Worm (Caenorhabditis elegans) whole organism, L3 larva: Measurements from ENCODE around the gene F47B8.10.

Source experiments
- ZK546.5 ChIP-seq: sonication (generic microtip); optimal IDR thresholded peaks from 2 replicates; lab custom pipeline; 2017; ENCODE audit warnings: missing biosample characterization, missing genetic modification characterization
- aly-2 ChIP-seq: fragments of 150-350 bp; optimal IDR thresholded peaks from 2 replicates; lab custom pipeline; 2014; ENCODE audit warnings: missing biosample characterization, missing genetic modification characterization
- ama-1 ChIP-seq: fragments of 150-350 bp; optimal IDR thresholded peaks from 2 replicates; lab custom pipeline; 2018
- ceh-16 ChIP-seq: sonication (generic microtip); optimal IDR thresholded peaks from 2 replicates; lab custom pipeline; 2017; ENCODE audit warnings: missing biosample characterization, missing genetic modification characterization
- ceh-82 ChIP-seq: fragments of 150-350 bp; optimal IDR thresholded peaks from 2 replicates; lab custom pipeline; 2014; ENCODE audit warnings: missing biosample characterization, missing genetic modification characterization
- ceh-9 ChIP-seq: sonication (generic microtip); optimal IDR thresholded peaks from 2 replicates; lab custom pipeline; 2018; ENCODE audit warnings: missing biosample characterization, missing genetic modification characterization
- daf-12 ChIP-seq: fragments of 150-350 bp; optimal IDR thresholded peaks from 2 replicates; lab custom pipeline; 2014; ENCODE audit warnings: missing biosample characterization, missing genetic modification reagents, missing genetic modification characterization
- egl-27 ChIP-seq: sonication (generic microtip); optimal IDR thresholded peaks from 4 replicates; lab custom pipeline; 2017; ENCODE audit warnings: missing biosample characterization, missing genetic modification reagents, missing genetic modification characterization
- egl-5 ChIP-seq: fragments of 150-350 bp; optimal IDR thresholded peaks from 2 replicates; lab custom pipeline; 2017; ENCODE audit warnings: missing biosample characterization, missing genetic modification reagents, missing genetic modification characterization, inconsistent platforms
- elt-2 ChIP-seq: sonication (generic microtip); optimal IDR thresholded peaks from 2 replicates; lab custom pipeline; 2016; ENCODE audit warnings: missing genetic modification reagents, mild to moderate bottlenecking, missing genetic modification characterization, missing compliant biosample characterization
- eor-1 ChIP-seq, 2 experiments: fragments of 150-350 bp; optimal IDR thresholded peaks; 2 replicates each; lab custom pipeline; 2014 to 2018; ENCODE audit warnings: missing biosample characterization in 2 of 2, missing genetic modification characterization in 2 of 2
- fkh-10 ChIP-seq: sonication (generic microtip); optimal IDR thresholded peaks from 2 replicates; lab custom pipeline; 2017; ENCODE audit warnings: missing biosample characterization, missing genetic modification reagents, missing genetic modification characterization
- fos-1 ChIP-seq: fragments of 150-350 bp; optimal IDR thresholded peaks from 2 replicates; lab custom pipeline; 2014; ENCODE audit warnings: missing biosample characterization, missing genetic modification characterization
- hmg-11 ChIP-seq: sonication (generic microtip); optimal IDR thresholded peaks from 2 replicates; lab custom pipeline; 2016; ENCODE audit warnings: missing genetic modification characterization, missing compliant biosample characterization
- jun-1 ChIP-seq: fragments of 150-350 bp; optimal IDR thresholded peaks from 2 replicates; lab custom pipeline; 2014; ENCODE audit warnings: missing biosample characterization, missing genetic modification reagents, missing genetic modification characterization
- lin-15B ChIP-seq: fragments of 150-350 bp; optimal IDR thresholded peaks from 2 replicates; lab custom pipeline; 2014; ENCODE audit warnings: missing biosample characterization, missing genetic modification characterization
- lin-39 ChIP-seq: fragments of 150-350 bp; optimal IDR thresholded peaks from 2 replicates; lab custom pipeline; 2018; ENCODE audit warnings: missing biosample characterization, missing genetic modification reagents, missing genetic modification characterization
- mdl-1 ChIP-seq: fragments of 150-350 bp; optimal IDR thresholded peaks from 2 replicates; lab custom pipeline; 2014; ENCODE audit warnings: missing biosample characterization, missing genetic modification characterization
- nfya-1 ChIP-seq: sonication (generic microtip); optimal IDR thresholded peaks from 2 replicates; lab custom pipeline; 2017; ENCODE audit warnings: missing genetic modification characterization, mild to moderate bottlenecking, missing compliant biosample characterization, antibody characterized with exemption, moderate library complexity; ENCODE audit not compliant: insufficient read depth
- nhr-11 ChIP-seq: fragments of 150-350 bp; optimal IDR thresholded peaks from 2 replicates; lab custom pipeline; 2014; ENCODE audit warnings: missing biosample characterization, missing genetic modification characterization
- nhr-12 ChIP-seq: fragments of 150-350 bp; optimal IDR thresholded peaks from 2 replicates; lab custom pipeline; 2014; ENCODE audit warnings: missing biosample characterization, missing genetic modification characterization
- nhr-237 ChIP-seq: fragments of 150-350 bp; optimal IDR thresholded peaks from 2 replicates; lab custom pipeline; 2014; ENCODE audit warnings: missing biosample characterization, missing genetic modification characterization
- nhr-25 ChIP-seq: sonication (generic microtip); optimal IDR thresholded peaks from 2 replicates; lab custom pipeline; 2017; ENCODE audit warnings: missing biosample characterization, missing genetic modification characterization
- nhr-28 ChIP-seq: fragments of 150-350 bp; optimal IDR thresholded peaks from 2 replicates; lab custom pipeline; 2014; ENCODE audit warnings: missing biosample characterization, missing genetic modification characterization
- nhr-43 ChIP-seq: sonication (generic microtip); optimal IDR thresholded peaks from 2 replicates; lab custom pipeline; 2016; ENCODE audit warnings: mild to moderate bottlenecking, missing genetic modification characterization, missing compliant biosample characterization; ENCODE audit not compliant: poor library complexity, severe bottlenecking
- nhr-76 ChIP-seq: fragments of 150-350 bp; sonication (generic microtip); optimal IDR thresholded peaks from 5 replicates; lab custom pipeline; 2014; ENCODE audit warnings: missing biosample characterization, missing genetic modification characterization
- pha-4 ChIP-seq: fragments of 150-350 bp; optimal IDR thresholded peaks from 2 replicates; lab custom pipeline; 2014; ENCODE audit warnings: missing biosample characterization, missing genetic modification reagents, missing genetic modification characterization
- pqm-1 ChIP-seq: fragments of 150-350 bp; optimal IDR thresholded peaks from 2 replicates; lab custom pipeline; 2017; ENCODE audit warnings: missing biosample characterization, missing genetic modification characterization, inconsistent platforms
- sea-2 ChIP-seq: fragments of 150-350 bp; sonication (generic microtip); optimal IDR thresholded peaks from 4 replicates; lab custom pipeline; 2014; ENCODE audit warnings: missing biosample characterization, missing genetic modification reagents, missing genetic modification characterization
- skn-1 ChIP-seq: fragments of 150-350 bp; optimal IDR thresholded peaks from 2 replicates; lab custom pipeline; 2014; ENCODE audit warnings: missing biosample characterization, missing genetic modification characterization
- tbx-2 ChIP-seq: sonication (generic microtip); optimal IDR thresholded peaks from 2 replicates; lab custom pipeline; 2016; ENCODE audit warnings: mild to moderate bottlenecking, missing genetic modification characterization, missing compliant biosample characterization
- unc-39 ChIP-seq: sonication (generic microtip); optimal IDR thresholded peaks from 4 replicates; lab custom pipeline; 2017; ENCODE audit warnings: missing biosample characterization, missing genetic modification characterization
- unc-62 ChIP-seq: fragments of 150-350 bp; sonication (generic microtip); optimal IDR thresholded peaks from 4 replicates; lab custom pipeline; 2014; ENCODE audit warnings: missing biosample characterization, missing genetic modification reagents, missing genetic modification characterization
- ztf-11 ChIP-seq: fragments of 150-350 bp; optimal IDR thresholded peaks from 2 replicates; lab custom pipeline; 2014; ENCODE audit warnings: missing biosample characterization, missing genetic modification characterization
- ztf-4 ChIP-seq: fragments of 150-350 bp; optimal IDR thresholded peaks from 2 replicates; lab custom pipeline; 2014; ENCODE audit warnings: missing biosample characterization, missing genetic modification characterization

F47B8.10 gene

ce11 chrV:14341672-14342071, at the start of gene F47B8.10:
Gene F47B8.10 (plus strand): TSS chrV:14341972.
- TF ChIP-seq ztf-4 (no peak), ZK546.5 (no peak), pha-4 (tag; lab: Kevin White, UChicago) (no peak)

- no peak for TF ChIP-seq ama-1 (lab: Kevin White, UChicago)
- no peak for TF ChIP-seq ceh-9 (tag; lab: Kevin White, UChicago)
- TF ChIP-seq ceh-16, result no peak
- TF ChIP-seq mdl-1, result no peak
- TF ChIP-seq nhr-12 (tag; lab: Kevin White, UChicago), result no peak
- no peak for TF ChIP-seq ceh-82 (tag; lab: Kevin White, UChicago)
- no peak for TF ChIP-seq sea-2
- TF ChIP-seq fos-1, result no peak
- no peak for TF ChIP-seq egl-5 (tag; lab: Kevin White, UChicago)
- TF ChIP-seq nhr-237, result no peak
- TF ChIP-seq ZK546.5, result no peak
- TF ChIP-seq nfya-1 (tag; lab: Kevin White, UChicago), result no peak
- TF ChIP-seq elt-2 (tag; lab: Kevin White, UChicago), result no peak
- TF ChIP-seq pqm-1, result no peak
- TF ChIP-seq ztf-4, result no peak
- no peak for TF ChIP-seq unc-39 (tag; lab: Kevin White, UChicago)
- TF ChIP-seq ztf-11, result no peak
- no peak for TF ChIP-seq eor-1 (tag; optimal IDR thresholded peaks at IDR 0.05; lab: Kevin White, UChicago)
- no peak for TF ChIP-seq fkh-10 (GFP tag; lab: Kevin White, UChicago)
- TF ChIP-seq, all 47 proteins: peak for 0
Measured at ce11 chrV:14293667-14294194, 48.0 kb upstream of the F47B8.10 start, which contains the start of gene F14D7.2. Gene F14D7.2 (minus strand): TSS chrV:14293717.

ce11 chrV:14294396-14294795, 47.4 kb upstream of the F47B8.10 start, which contains the start of gene F14D7.9:
Gene F14D7.9 (plus strand): TSS chrV:14294696.
- TF ChIP-seq hmg-11 (no peak), unc-62 (GFP tag; lab: Kevin White, UChicago) (no peak), egl-5 (tag; lab: Kevin White, UChicago) (no peak), pqm-1 (no peak), nhr-28 (tag; lab: Kevin White, UChicago) (no peak), nhr-43 (no peak), mdl-1 (no peak), fkh-10 (GFP tag; lab: Kevin White, UChicago) (no peak), nhr-76 (tag; lab: Kevin White, UChicago) (no peak), ceh-82 (tag; lab: Kevin White, UChicago) (no peak), ceh-9 (tag; lab: Kevin White, UChicago) (no peak), eor-1 (tag; optimal IDR thresholded peaks at IDR 0.05; lab: Kevin White, UChicago) (no peak), lin-15B (tag; lab: Kevin White, UChicago) (no peak), nhr-25 (tag; lab: Kevin White, UChicago) (no peak), aly-2 (tag; lab: Kevin White, UChicago) (no peak)

ce11 chrV:14296499-14296898, 45.3 kb upstream of the F47B8.10 start, which contains the start of gene F14D7.3:
Gene F14D7.3 (plus strand): TSS chrV:14296799.
- TF ChIP-seq pqm-1, result no peak
- no peak for TF ChIP-seq egl-27 (tag; lab: Kevin White, UChicago)
- TF ChIP-seq tbx-2 (tag; lab: Kevin White, UChicago), result no peak
- TF ChIP-seq daf-12, result no peak
- no peak for TF ChIP-seq ZK546.5
- no peak for TF ChIP-seq skn-1 (tag; lab: Kevin White, UChicago)

ce11 chrV:14299569-14300064, 42.2 kb upstream of the F47B8.10 start, which contains the start of the genes spig-3 and F14D7.12:
Gene spig-3 (minus strand): TSS chrV:14299669.
Gene F14D7.12 (plus strand): TSS chrV:14300014.
- TF ChIP-seq eor-1 (tag; optimal IDR thresholded peaks at IDR 0.05; lab: Kevin White, UChicago) (no peak), nfya-1 (tag; lab: Kevin White, UChicago) (no peak), lin-39 (no peak), jun-1 (tag; lab: Kevin White, UChicago) (no peak), nhr-43 (no peak), fos-1 (no peak), ama-1 (lab: Kevin White, UChicago) (no peak), nhr-237 (no peak), egl-5 (tag; lab: Kevin White, UChicago) (no peak), unc-62 (GFP tag; lab: Kevin White, UChicago) (no peak), nhr-11 (tag; lab: Kevin White, UChicago) (no peak), nhr-25 (tag; lab: Kevin White, UChicago) (no peak)
- TF ChIP-seq, all 47 proteins: peak for 0
